Fruit fly (Drosophila melanogaster): ENCODE results near the gene CG1113.
A peak's percentile ranks its signal among the peaks of the same experiment; 100 is the strongest.

The CG1113 gene

DNA sequence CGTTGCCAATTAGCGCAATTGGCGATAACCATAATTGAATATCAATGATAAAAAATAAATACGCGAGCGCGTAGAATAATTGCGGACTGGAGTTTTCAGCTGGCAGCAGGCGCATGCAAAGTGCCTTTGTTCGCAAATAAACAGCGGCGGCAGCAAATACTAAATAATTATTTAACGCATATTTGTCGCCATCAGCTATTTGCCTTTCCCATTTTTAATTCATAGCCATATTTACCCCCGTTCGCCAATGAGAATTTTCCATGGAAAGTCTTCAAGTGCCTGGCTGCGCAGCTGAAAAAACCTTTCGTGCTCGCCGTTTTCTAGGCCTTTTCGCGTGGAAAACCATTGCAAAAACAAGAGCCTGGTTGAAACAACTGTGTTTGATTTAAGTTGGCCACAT, 49.0 kb downstream of the CG1113 start (continued):
- TF ChIP-seq sob (GFP tag; IDR thresholded peaks at IDR 0.05) (peak; percentile 41; the same call in 1 of the 2 replicates), CG1233 (GFP tag; optimal IDR thresholded peaks at IDR 0.05) (peak; percentile 20), CG9932 (GFP tag; IDR thresholded peaks at IDR 0.05) (peak; percentile 21; the same call in 1 of the 2 replicates), sens (GFP tag) (peak; percentile 14), Hand (GFP tag; optimal IDR thresholded peaks at IDR 0.05) (peak; percentile 34), CG2120 (GFP tag; optimal IDR thresholded peaks at IDR 0.05) (peak; percentile 35), CG6175 (GFP tag; IDR thresholded peaks at IDR 0.05) (no peak), caup (GFP tag; optimal IDR thresholded peaks at IDR 0.05; ENCODE audit: severe bottlenecking) (peak; percentile 51), CkIIα-i1 (GFP tag; IDR thresholded peaks at IDR 0.05) (no peak), Dbx (GFP tag; IDR thresholded peaks at IDR 0.05) (peak; percentile 59; the same call in 1 of the 3 replicates), CG17186 (GFP tag; optimal IDR thresholded peaks at IDR 0.05) (no peak), CG15514 (GFP tag; optimal IDR thresholded peaks at IDR 0.05) (peak; percentile 43), seq (GFP tag; IDR thresholded peaks at IDR 0.05) (no peak), CG10543 (GFP tag; optimal IDR thresholded peaks at IDR 0.05) (peak; percentile 7), CG4424 (GFP tag; optimal IDR thresholded peaks at IDR 0.05) (no peak), Atf6 (GFP tag; IDR thresholded peaks at IDR 0.05) (peak; percentile 44; the same call in 1 of the 2 replicates), Asciz (GFP tag; optimal IDR thresholded peaks at IDR 0.05) (no peak), CG9727 (GFP tag; optimal IDR thresholded peaks at IDR 0.05) (peak; percentile 34), CG34376 (GFP tag; optimal IDR thresholded peaks at IDR 0.05) (peak; percentile 64), CG34224 (GFP tag; IDR thresholded peaks at IDR 0.05; ENCODE audit: partially characterized antibody) (no peak), Fer1 (GFP tag; optimal IDR thresholded peaks at IDR 0.05) (peak; percentile 51), CG11398 (GFP tag; optimal IDR thresholded peaks at IDR 0.05) (no peak)

DNA sequence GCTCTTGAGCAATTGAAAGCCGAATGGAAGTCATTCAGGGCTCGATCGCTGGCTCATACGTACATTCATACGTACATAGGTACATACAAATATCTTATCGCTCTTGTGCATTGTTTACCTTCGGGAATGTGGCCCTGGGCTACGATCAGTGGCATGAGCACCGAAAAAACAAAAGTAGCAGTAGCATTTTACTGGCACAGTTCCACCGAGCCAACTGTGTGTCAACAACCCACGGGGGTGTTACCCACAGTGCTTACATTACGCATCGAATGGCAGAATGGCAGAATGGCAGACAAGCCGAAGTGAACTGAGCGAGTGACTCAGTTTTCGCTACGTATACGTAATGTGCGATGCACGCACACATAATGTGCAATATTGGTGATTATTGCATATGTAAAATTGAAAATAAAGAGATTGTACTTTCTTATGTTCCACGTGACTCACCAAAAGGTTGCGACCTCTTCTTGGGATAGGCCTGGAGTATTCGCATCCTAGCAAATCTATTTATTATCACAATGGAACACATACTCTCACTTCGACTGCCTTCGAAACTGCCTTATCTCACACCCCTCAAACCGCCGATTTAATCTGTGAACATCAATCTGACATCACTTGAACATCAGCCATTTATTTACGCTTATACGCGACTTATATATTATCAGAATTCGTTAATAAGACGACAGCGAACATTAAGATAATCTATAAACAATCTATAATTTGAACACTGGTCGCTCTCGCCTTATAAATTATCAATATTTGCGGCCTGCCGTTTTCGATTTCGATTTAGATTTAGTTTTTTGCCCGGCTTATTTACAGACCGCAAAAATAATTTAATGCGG, 50.2 kb downstream of the CG1113 start:
- TF ChIP-seq Xrp1 (GFP tag; IDR thresholded peaks at IDR 0.05), result peak; percentile 48; the same call in 1 of the 2 replicates
- no peak for TF ChIP-seq CG10654 (GFP tag; optimal IDR thresholded peaks at IDR 0.05)
- no peak for TF ChIP-seq CG14965 (GFP tag; optimal IDR thresholded peaks at IDR 0.05; ENCODE audit: borderline replicate concordance)
- TF ChIP-seq B-H2 (GFP tag; optimal IDR thresholded peaks at IDR 0.05), result no peak
- peak; percentile 29 for TF ChIP-seq Kr (GFP tag; optimal IDR thresholded peaks at IDR 0.05)
- TF ChIP-seq CG12071 (GFP tag; optimal IDR thresholded peaks at IDR 0.05), result peak; percentile 32
- TF ChIP-seq CG13894 (tag; optimal IDR thresholded peaks at IDR 0.05), result no peak
- peak; percentile 28 for TF ChIP-seq Sox100B (GFP tag; optimal IDR thresholded peaks at IDR 0.05)
- no peak for TF ChIP-seq vnd (GFP tag; IDR thresholded peaks at IDR 0.05; ENCODE audit: partially characterized antibody)
- peak; percentile 26; the same call in 1 of the 2 replicates for TF ChIP-seq onecut (GFP tag; IDR thresholded peaks at IDR 0.05)
- no peak for TF ChIP-seq Dref (GFP tag; IDR thresholded peaks at IDR 0.05)
- TF ChIP-seq CG17361 (GFP tag; IDR thresholded peaks at IDR 0.05), result no peak
- no peak for TF ChIP-seq CG14050 (GFP tag; IDR thresholded peaks at IDR 0.05)
- TF ChIP-seq CG15601 (tag; optimal IDR thresholded peaks at IDR 0.05), result peak; percentile 61
- no peak for TF ChIP-seq Nf-YA (GFP tag; IDR thresholded peaks at IDR 0.05)
- 0 out of 2 replicates have a peak, but pooled peaks have one; percentile 42 for TF ChIP-seq seq (GFP tag; IDR thresholded peaks at IDR 0.05)
- peak; percentile 46; the same call in 1 of the 3 replicates for TF ChIP-seq otp (GFP tag; IDR thresholded peaks at IDR 0.05)
- 0 out of 2 replicates have a peak, but pooled peaks have one; percentile 6 for TF ChIP-seq CG17328 (GFP tag; IDR thresholded peaks at IDR 0.05)
- no peak for TF ChIP-seq YL-1 (GFP tag; optimal IDR thresholded peaks at IDR 0.05)
- TF ChIP-seq fd64A (GFP tag; optimal IDR thresholded peaks at IDR 0.05), result peak; percentile 29
- peak in 1 of 2 experiments; percentile 81 for TF ChIP-seq tll (GFP tag; optimal IDR thresholded peaks at IDR 0.05)
- no peak for TF ChIP-seq CG7928 (GFP tag; optimal IDR thresholded peaks at IDR 0.05)
- 0 out of 2 replicates have a peak, but pooled peaks have one; percentile 39 for TF ChIP-seq Atf6 (GFP tag; IDR thresholded peaks at IDR 0.05)
- peak; percentile 15; the same call in 1 of the 3 replicates for TF ChIP-seq gce (GFP tag; IDR thresholded peaks at IDR 0.05)
- TF ChIP-seq Fer1 (GFP tag; optimal IDR thresholded peaks at IDR 0.05), result peak; percentile 14
- no peak for TF ChIP-seq vfl (GFP tag; optimal IDR thresholded peaks at IDR 0.05)
- no peak for TF ChIP-seq B-H1 (GFP tag; IDR thresholded peaks at IDR 0.05)
- TF ChIP-seq CG3407 (GFP tag; optimal IDR thresholded peaks at IDR 0.05), result no peak
- peak; percentile 60 for TF ChIP-seq sug (tag; optimal IDR thresholded peaks at IDR 0.05)

All from whole organism, embryonic.